Fruit fly (Drosophila melanogaster) whole organism, embryonic: ENCODE data around the gene CG15145.

ENCODE experiments used
- CG10209 ChIP-seq: fragments of 200-800 bp; sonication (Bioruptor generic); optimal IDR thresholded peaks from 3 replicates; lab custom pipeline; 2017; ENCODE audit warnings: missing biosample characterization, mild to moderate bottlenecking, missing genetic modification characterization, missing genetic modification reagents
- CG10366 ChIP-seq: fragments of 200-800 bp; sonication (Bioruptor generic); IDR thresholded peaks from 2 replicates; pipeline ENCODE4 v1.3.6; 2022; ENCODE audit warnings: missing biosample characterization, missing genetic modification characterization
- CG10431 ChIP-seq: fragments of 200-800 bp; sonication (Bioruptor generic); optimal IDR thresholded peaks from 3 replicates; lab custom pipeline; 2018; ENCODE audit warnings: missing biosample characterization, mild to moderate bottlenecking, missing genetic modification characterization
- CG11723 ChIP-seq: fragments of 200-800 bp; sonication (Bioruptor generic); optimal IDR thresholded peaks from 2 replicates; lab custom pipeline; 2017; ENCODE audit warnings: missing biosample characterization, mild to moderate bottlenecking, missing genetic modification characterization
- CG14860 ChIP-seq: fragments of 200-800 bp; sonication (Bioruptor generic); IDR thresholded peaks from 3 replicates; pipeline ENCODE4 v1.3.6; 2022; ENCODE audit warnings: missing biosample characterization, missing genetic modification characterization; ENCODE audit not compliant: partially characterized antibody
- CG1602 ChIP-seq: fragments of 200-800 bp; sonication (Bioruptor generic); optimal IDR thresholded peaks from 3 replicates; lab custom pipeline; 2016; ENCODE audit warnings: missing biosample characterization, missing genetic modification characterization
- CG18011 ChIP-seq: fragments of 200-800 bp; sonication (Bioruptor generic); optimal IDR thresholded peaks from 2 replicates; lab custom pipeline; 2017; ENCODE audit warnings: missing biosample characterization, missing genetic modification characterization, mild to moderate bottlenecking, moderate library complexity, missing genotype
- CG2678 ChIP-seq: fragments of 200-800 bp; sonication (Bioruptor generic); optimal IDR thresholded peaks from 3 replicates; lab custom pipeline; 2019; ENCODE audit warnings: missing biosample characterization, mild to moderate bottlenecking, missing genetic modification characterization, moderate library complexity
- CG31441 ChIP-seq: fragments of 200-800 bp; sonication (Bioruptor generic); IDR thresholded peaks from 2 replicates; pipeline ENCODE4 v1.3.6; 2022; ENCODE audit warnings: missing biosample characterization, missing genetic modification characterization
- CG3726 ChIP-seq: fragments of 200-800 bp; sonication (Bioruptor generic); IDR thresholded peaks from 3 replicates; pipeline ENCODE4, ENCODE4 v1.3.6; 2022; ENCODE audit warnings: missing biosample characterization, missing genetic modification characterization
- CG7786 ChIP-seq: fragments of 200-800 bp; sonication (Bioruptor generic); optimal IDR thresholded peaks from 2 replicates; lab custom pipeline; 2016; ENCODE audit warnings: missing biosample characterization, missing genetic modification characterization
- CG7963 ChIP-seq: fragments of 200-800 bp; sonication (Bioruptor generic); IDR thresholded peaks from 3 replicates; pipeline ENCODE4 v1.3.6; 2022; ENCODE audit warnings: missing biosample characterization, missing genetic modification characterization; ENCODE audit not compliant: partially characterized antibody
- CG8359 ChIP-seq: fragments of 200-800 bp; sonication (Bioruptor generic); optimal IDR thresholded peaks from 2 replicates; lab custom pipeline; 2017; ENCODE audit warnings: missing biosample characterization, mild to moderate bottlenecking, missing genetic modification characterization, borderline replicate concordance
- CG8765 ChIP-seq: fragments of 200-800 bp; sonication (Bioruptor generic); IDR thresholded peaks from 2 replicates; pipeline ENCODE4 v1.3.6; 2022; ENCODE audit warnings: missing biosample characterization, missing genetic modification characterization
- Dbx ChIP-seq: fragments of 200-800 bp; sonication (Bioruptor generic); IDR thresholded peaks from 3 replicates; pipeline ENCODE4 v1.3.6; 2022; ENCODE audit warnings: missing biosample characterization, missing genetic modification characterization
- Deaf1 ChIP-seq: fragments of 200-800 bp; optimal IDR thresholded peaks from 3 replicates; lab custom pipeline; 2019; ENCODE audit warnings: missing biosample characterization, mild to moderate bottlenecking, missing genetic modification characterization, moderate library complexity
- Dip2 ChIP-seq: fragments of 200-800 bp; sonication (Bioruptor generic); IDR thresholded peaks from 2 replicates; pipeline ENCODE4 v1.3.6; 2022; ENCODE audit warnings: missing biosample characterization, missing genetic modification characterization
- Ets65A ChIP-seq: fragments of 200-800 bp; sonication (Bioruptor generic); peaks from one replicate; lab custom pipeline; 2016; ENCODE audit warnings: missing biosample characterization, missing genetic modification characterization
- Hey ChIP-seq: fragments of 200-800 bp; sonication (Bioruptor generic); optimal IDR thresholded peaks from 3 replicates; lab custom pipeline; 2018; ENCODE audit warnings: missing biosample characterization, mild to moderate bottlenecking, missing genetic modification characterization
- Lim3 ChIP-seq: fragments of 200-800 bp; sonication (Bioruptor generic); IDR thresholded peaks from 2 replicates; pipeline ENCODE4 v1.3.6; 2022; ENCODE audit warnings: missing biosample characterization, missing genetic modification characterization
- Mad ChIP-seq: fragments of 200-800 bp; sonication (Bioruptor generic); optimal IDR thresholded peaks from 2 replicates; lab custom pipeline; 2016; ENCODE audit warnings: missing biosample characterization, missing genetic modification characterization
- Oli ChIP-seq: fragments of 200-800 bp; sonication (Bioruptor generic); optimal IDR thresholded peaks from 2 replicates; lab custom pipeline; 2018; ENCODE audit warnings: missing biosample characterization, mild to moderate bottlenecking, missing genetic modification characterization, moderate library complexity
- Rfx ChIP-seq: fragments of 200-800 bp; sonication (Bioruptor generic); IDR thresholded peaks from 2 replicates; pipeline ENCODE4 v1.3.6; 2022; ENCODE audit warnings: missing biosample characterization, missing genetic modification characterization
- abd-A ChIP-seq: fragments of 200-800 bp; sonication (Bioruptor generic); optimal IDR thresholded peaks from 3 replicates; lab custom pipeline; 2019; ENCODE audit warnings: missing biosample characterization, mild to moderate bottlenecking, missing genetic modification characterization, moderate library complexity
- aop ChIP-seq: fragments of 200-800 bp; sonication (Bioruptor generic); IDR thresholded peaks from 2 replicates; pipeline ENCODE4 v1.3.6; 2022; ENCODE audit warnings: missing biosample characterization, missing genetic modification characterization
- cas ChIP-seq: fragments of 200-800 bp; sonication (Bioruptor generic); IDR thresholded peaks from 2 replicates; pipeline ENCODE4 v1.3.6; 2022; ENCODE audit warnings: missing biosample characterization, missing genetic modification characterization
- chm ChIP-seq: fragments of 200-800 bp; sonication (Bioruptor generic); IDR thresholded peaks from 2 replicates; pipeline ENCODE4 v1.3.6; 2022; ENCODE audit warnings: missing biosample characterization, missing genetic modification characterization
- dmrt11E ChIP-seq: fragments of 200-800 bp; sonication (Bioruptor generic); optimal IDR thresholded peaks from 3 replicates; lab custom pipeline; 2018; ENCODE audit warnings: missing biosample characterization, mild to moderate bottlenecking, missing genetic modification characterization, moderate library complexity
- emc ChIP-seq: fragments of 200-800 bp; sonication (Bioruptor generic); optimal IDR thresholded peaks from 2 replicates; lab custom pipeline; 2016; ENCODE audit warnings: missing biosample characterization, missing genetic modification characterization
- ewg ChIP-seq: fragments of 200-800 bp; sonication (Bioruptor generic); optimal IDR thresholded peaks from 3 replicates; lab custom pipeline; 2017; ENCODE audit warnings: mild to moderate bottlenecking, missing biosample characterization, missing genetic modification reagents, missing genetic modification characterization
- ftz-f1 ChIP-seq: fragments of 200-800 bp; sonication (Bioruptor generic); optimal IDR thresholded peaks from 2 replicates; lab custom pipeline; 2016; ENCODE audit warnings: missing biosample characterization, missing genetic modification characterization
- her ChIP-seq: fragments of 200-800 bp; sonication (Bioruptor generic); optimal IDR thresholded peaks from 2 replicates; lab custom pipeline; 2016; ENCODE audit warnings: missing biosample characterization, missing genetic modification characterization
- ken ChIP-seq: fragments of 200-800 bp; sonication (Bioruptor generic); IDR thresholded peaks from 3 replicates; pipeline ENCODE4 v1.3.6; 2022; ENCODE audit warnings: missing biosample characterization, missing genetic modification characterization
- lmd ChIP-seq: fragments of 200-800 bp; sonication (Bioruptor generic); IDR thresholded peaks from 2 replicates; pipeline ENCODE4 v1.3.6; 2022; ENCODE audit warnings: missing biosample characterization, missing genetic modification characterization
- lov ChIP-seq, 2 experiments: fragments of 200-800 bp in 1 of 2; fragments of >200 bp in 1 of 2; sonication (Bioruptor generic) in 1 of 2; IDR thresholded peaks in 1 of 2; optimal IDR thresholded peaks in 1 of 2; 2 replicates in 1 of 2; 3 replicates in 1 of 2; pipeline versions ENCODE4 v1.3.6 to Lab custom; 2017 to 2022; ENCODE audit warnings: missing biosample characterization in 1 of 2, missing genetic modification characterization in 1 of 2
- luna ChIP-seq: fragments of 200-800 bp; sonication (Bioruptor generic); optimal IDR thresholded peaks from 2 replicates; lab custom pipeline; 2016; ENCODE audit warnings: missing biosample characterization, missing genetic modification characterization
- nau ChIP-seq: fragments of 200-800 bp; sonication (Bioruptor generic); optimal IDR thresholded peaks from 3 replicates; lab custom pipeline; 2017; ENCODE audit warnings: missing biosample characterization, mild to moderate bottlenecking, missing genetic modification characterization, missing genetic modification reagents
- nerfin-1 ChIP-seq: fragments of 200-800 bp; sonication (Bioruptor generic); optimal IDR thresholded peaks from 3 replicates; lab custom pipeline; 2019; ENCODE audit warnings: missing biosample characterization, mild to moderate bottlenecking, missing genetic modification characterization, moderate library complexity
- pros ChIP-seq: fragments of 200-800 bp; sonication (Bioruptor generic); optimal IDR thresholded peaks from 3 replicates; lab custom pipeline; 2019; ENCODE audit warnings: missing biosample characterization, mild to moderate bottlenecking, missing genetic modification characterization, moderate library complexity
- rib ChIP-seq: fragments of 200-800 bp; sonication (Bioruptor generic); IDR thresholded peaks from 2 replicates; pipeline ENCODE4 v1.3.6; 2022; ENCODE audit warnings: missing biosample characterization, missing genetic modification characterization
- tio ChIP-seq: fragments of 200-800 bp; sonication (Bioruptor generic); optimal IDR thresholded peaks from 2 replicates; lab custom pipeline; 2017; ENCODE audit warnings: missing biosample characterization, missing genetic modification characterization, inconsistent platforms
- trem ChIP-seq: fragments of 200-800 bp; optimal IDR thresholded peaks from 3 replicates; lab custom pipeline; 2019; ENCODE audit warnings: missing biosample characterization, mild to moderate bottlenecking, missing genetic modification characterization, moderate library complexity
- vvl ChIP-seq: fragments of 200-800 bp; sonication (Bioruptor generic); IDR thresholded peaks from 2 replicates; pipeline ENCODE4 v1.3.6; 2022; ENCODE audit warnings: missing biosample characterization, missing genetic modification characterization
- z ChIP-seq: fragments of 200-800 bp; sonication (Bioruptor generic); IDR thresholded peaks from 3 replicates; pipeline ENCODE4 v1.3.6; 2022; ENCODE audit warnings: missing biosample characterization, missing genetic modification characterization
- zen ChIP-seq: fragments of 200-800 bp; sonication (Bioruptor generic); optimal IDR thresholded peaks from 3 replicates; lab custom pipeline; 2018; ENCODE audit warnings: missing biosample characterization, mild to moderate bottlenecking, missing genetic modification characterization, moderate library complexity
- zen2 ChIP-seq: fragments of 200-800 bp; sonication (Bioruptor generic); IDR thresholded peaks from 3 replicates; pipeline ENCODE4 v1.3.6; 2022; ENCODE audit warnings: missing biosample characterization, missing genetic modification characterization; ENCODE audit not compliant: partially characterized antibody

CG15145 gene

DNA sequence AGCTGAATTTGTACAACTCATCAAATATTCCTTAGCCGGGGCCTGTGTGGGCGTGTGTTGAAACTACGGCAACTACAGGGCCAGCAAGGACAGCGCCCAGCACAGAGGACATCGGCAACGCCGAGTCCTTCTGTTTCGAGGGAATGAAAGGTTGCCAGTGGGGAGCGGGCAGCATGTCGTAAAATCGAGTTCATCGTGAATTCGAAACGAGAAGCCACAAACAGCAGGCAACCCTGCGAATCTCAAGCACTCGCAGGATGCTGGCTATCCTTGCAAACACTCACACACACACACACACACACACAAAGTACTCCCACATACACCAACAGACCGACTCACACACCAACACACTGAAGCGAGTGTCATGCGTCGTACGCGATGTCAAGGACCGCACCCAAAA is 29.9 kb upstream of the CG15145 start (continued):
- TF ChIP-seq CG7786 (GFP tag; lab: Kevin White, UChicago) (no peak), pros (GFP tag; lab: Kevin White, UChicago) (no peak), rib (GFP tag; lab: Robert Waterston, UW) (no peak), luna (GFP tag; lab: Kevin White, UChicago) (no peak), Deaf1 (tag; lab: Kevin White, UChicago) (peak; percentile 45), z (GFP tag; lab: Robert Waterston, UW) (no peak), CG11723 (GFP tag; lab: Kevin White, UChicago) (no peak), CG8359 (GFP tag; lab: Kevin White, UChicago) (no peak), CG18011 (GFP tag; lab: Kevin White, UChicago) (no peak)

DNA sequence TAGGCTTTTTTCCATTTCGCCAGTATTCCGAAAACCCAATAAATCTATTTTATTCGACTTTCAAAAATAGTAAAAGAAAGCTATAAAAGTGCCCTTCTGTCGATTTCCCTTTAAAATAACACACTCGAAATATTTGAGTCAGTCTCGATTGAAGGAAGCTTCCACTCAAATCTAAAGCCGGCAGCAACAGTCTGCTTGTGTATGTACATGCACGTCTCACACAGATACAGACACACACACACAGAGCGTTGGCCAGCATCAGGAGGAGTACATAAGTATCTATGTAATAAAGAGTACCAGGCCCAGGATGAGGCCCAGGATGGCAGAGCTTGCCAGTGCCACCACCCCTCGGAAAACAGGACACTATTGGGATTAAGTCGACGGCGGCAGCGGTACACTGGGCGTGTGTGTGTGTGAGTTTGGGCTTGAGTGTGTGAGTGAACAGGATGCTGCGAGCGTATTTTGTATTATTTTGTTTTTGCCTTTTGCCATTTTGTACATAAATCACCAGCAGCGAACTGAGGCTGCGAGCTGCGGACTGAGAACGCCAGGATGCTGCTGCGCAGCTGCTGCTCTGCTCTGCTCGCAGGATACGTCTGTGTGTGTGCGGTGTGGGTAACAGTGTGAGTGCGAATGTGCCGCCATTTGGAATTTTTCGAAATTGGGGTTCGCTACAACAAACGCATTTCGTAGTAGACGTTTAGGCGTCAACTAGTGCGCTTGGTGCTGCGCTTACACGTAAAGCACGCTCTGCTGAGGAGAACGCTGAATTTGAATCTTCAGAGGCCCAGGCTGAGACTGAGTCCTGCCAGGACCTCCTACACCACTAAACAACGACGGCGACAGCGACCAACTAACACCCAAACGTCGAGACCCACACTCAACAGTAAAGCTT is 28.3 kb upstream of the CG15145 start:
- no peak for TF ChIP-seq zen
- no peak for TF ChIP-seq her (GFP tag; lab: Kevin White, UChicago)
- TF ChIP-seq vvl: no peak
- no peak for TF ChIP-seq CG7963 (GFP tag; lab: Robert Waterston, UW)
- TF ChIP-seq chm (GFP tag; lab: Robert Waterston, UW): peak; percentile 82; the same call in 1 of the 2 replicates
- no peak for TF ChIP-seq luna (GFP tag; lab: Kevin White, UChicago)
- no peak for TF ChIP-seq emc (GFP tag; lab: Kevin White, UChicago)
- no peak for TF ChIP-seq Dip2 (GFP tag; lab: Robert Waterston, UW)
- no peak for TF ChIP-seq CG1602
- peak; percentile 7 for TF ChIP-seq Deaf1 (tag; lab: Kevin White, UChicago)
- TF ChIP-seq dmrt11E (tag; lab: Kevin White, UChicago): no peak
- TF ChIP-seq abd-A (tag; lab: Kevin White, UChicago): peak; percentile 97
- TF ChIP-seq tio (GFP tag; lab: Kevin White, UChicago): no peak
- TF ChIP-seq ken: no peak
- TF ChIP-seq CG10431 (GFP tag; lab: Kevin White, UChicago): no peak
- no peak for TF ChIP-seq Mad (GFP tag; lab: Kevin White, UChicago)
- TF ChIP-seq trem (tag; lab: Kevin White, UChicago): no peak
- peak; percentile 71 for TF ChIP-seq nerfin-1 (tag; lab: Kevin White, UChicago)
- no peak for TF ChIP-seq CG3726 (GFP tag; lab: Robert Waterston, UW)
- no peak for TF ChIP-seq nau (GFP tag; lab: Kevin White, UChicago)
- TF ChIP-seq CG14860 (GFP tag; lab: Robert Waterston, UW): no peak
- TF ChIP-seq CG10366 (GFP tag; lab: Robert Waterston, UW): no peak
- TF ChIP-seq CG2678: no peak
- TF ChIP-seq cas (GFP tag; lab: Robert Waterston, UW): no peak
- TF ChIP-seq Rfx (GFP tag; lab: Robert Waterston, UW): no peak
- no peak for TF ChIP-seq Lim3 (GFP tag; lab: Robert Waterston, UW)
- no peak for TF ChIP-seq ftz-f1
- no peak for TF ChIP-seq CG10209
- TF ChIP-seq Hey (tag; lab: Kevin White, UChicago): peak; percentile 19
- TF ChIP-seq Dbx (GFP tag; lab: Robert Waterston, UW): no peak
- peak; percentile 30 for TF ChIP-seq pros (GFP tag; lab: Kevin White, UChicago)
- no peak for TF ChIP-seq Oli (tag; lab: Kevin White, UChicago)
- TF ChIP-seq lov (optimal IDR thresholded peaks at IDR 0.05; lab: Kevin White, UChicago): no peak
- no peak for TF ChIP-seq lov (GFP tag; IDR thresholded peaks at IDR 0.05; lab: Robert Waterston, UW)
- no peak for TF ChIP-seq CG8765 (GFP tag; lab: Robert Waterston, UW)
- TF ChIP-seq aop (GFP tag; lab: Robert Waterston, UW): no peak
- no peak for TF ChIP-seq lmd (GFP tag; lab: Robert Waterston, UW)
- TF ChIP-seq CG31441 (GFP tag; lab: Robert Waterston, UW): no peak
- no peak for TF ChIP-seq zen2 (GFP tag; lab: Robert Waterston, UW)
- peak; percentile 36 for TF ChIP-seq Ets65A (GFP tag; lab: Kevin White, UChicago)
- peak; percentile 7 for TF ChIP-seq ewg (GFP tag; lab: Kevin White, UChicago)
